Worm (Caenorhabditis elegans) whole organism, L2 larva: ENCODE measurements around the gene fbxb-59.

Experiments
- C34F6.9 ChIP-seq: fragments of 150-350 bp; optimal IDR thresholded peaks from 2 replicates; lab custom pipeline; 2014; ENCODE audit warnings: missing biosample characterization, missing genetic modification characterization
- R02D3.7 ChIP-seq: fragments of 150-350 bp; optimal IDR thresholded peaks from 2 replicates; lab custom pipeline; 2014; ENCODE audit warnings: missing biosample characterization, missing genetic modification characterization
- Y55F3AM.14 ChIP-seq: fragments of 200-800 bp; sonication (Bioruptor generic); optimal IDR thresholded peaks from 2 replicates; lab custom pipeline; 2018; ENCODE audit warnings: mild to moderate bottlenecking, missing genetic modification characterization, missing compliant biosample characterization
- ZK546.5 ChIP-seq: sonication (generic microtip); optimal IDR thresholded peaks from 2 replicates; lab custom pipeline; 2017; ENCODE audit warnings: missing biosample characterization, missing genetic modification characterization
- alr-1 ChIP-seq: fragments of 150-350 bp; optimal IDR thresholded peaks from 2 replicates; lab custom pipeline; 2014; ENCODE audit warnings: missing biosample characterization, missing genetic modification characterization
- aly-2 ChIP-seq: fragments of 150-350 bp; optimal IDR thresholded peaks from 2 replicates; lab custom pipeline; 2014; ENCODE audit warnings: missing biosample characterization, missing genetic modification characterization
- ama-1 ChIP-seq: fragments of 150-350 bp; optimal IDR thresholded peaks from 2 replicates; lab custom pipeline; 2018; ENCODE audit warnings: inconsistent platforms
- ceh-16 ChIP-seq: fragments of 150-350 bp; optimal IDR thresholded peaks from 2 replicates; lab custom pipeline; 2014; ENCODE audit warnings: missing biosample characterization, missing genetic modification characterization
- ceh-82 ChIP-seq: fragments of 150-350 bp; optimal IDR thresholded peaks from 2 replicates; lab custom pipeline; 2014; ENCODE audit warnings: missing biosample characterization, missing genetic modification characterization
- crh-2 ChIP-seq: sonication (generic microtip); optimal IDR thresholded peaks from 2 replicates; lab custom pipeline; 2017; ENCODE audit warnings: missing biosample characterization, missing genetic modification characterization
- elt-1 ChIP-seq: fragments of 150-350 bp; optimal IDR thresholded peaks from 2 replicates; lab custom pipeline; 2014; ENCODE audit warnings: missing biosample characterization, missing genetic modification characterization
- elt-3 ChIP-seq: sonication (generic microtip); optimal IDR thresholded peaks from 2 replicates; lab custom pipeline; 2017; ENCODE audit warnings: missing biosample characterization, missing genetic modification characterization
- fos-1 ChIP-seq: fragments of 150-350 bp; optimal IDR thresholded peaks from 2 replicates; lab custom pipeline; 2014; ENCODE audit warnings: missing biosample characterization, missing genetic modification characterization
- gmeb-1 ChIP-seq: fragments of 150-350 bp; optimal IDR thresholded peaks from 2 replicates; lab custom pipeline; 2014; ENCODE audit warnings: missing biosample characterization, missing genetic modification characterization
- lin-11 ChIP-seq: fragments of 150-350 bp; sonication (generic microtip); optimal IDR thresholded peaks from 2 replicates; lab custom pipeline; 2014; ENCODE audit warnings: missing biosample characterization, missing genetic modification characterization, inconsistent platforms, mixed read lengths
- lin-13 ChIP-seq: fragments of 150-350 bp; optimal IDR thresholded peaks from 2 replicates; lab custom pipeline; 2014; ENCODE audit warnings: missing biosample characterization, missing genetic modification reagents, missing genetic modification characterization
- mbf-1 ChIP-seq: sonication (generic microtip); optimal IDR thresholded peaks from 2 replicates; lab custom pipeline; 2017; ENCODE audit warnings: missing biosample characterization, missing genetic modification characterization
- mdl-1 ChIP-seq, 2 experiments: fragments of 150-350 bp in 1 of 2; sonication (generic microtip) in 1 of 2; optimal IDR thresholded peaks; 2 replicates each; lab custom pipeline; 2017; ENCODE audit warnings: missing biosample characterization in 2 of 2, missing genetic modification characterization in 2 of 2
- nhr-10 ChIP-seq: sonication (generic microtip); optimal IDR thresholded peaks from 2 replicates; lab custom pipeline; 2017; ENCODE audit warnings: missing biosample characterization, missing genetic modification characterization
- nhr-11 ChIP-seq: fragments of 150-350 bp; optimal IDR thresholded peaks from 2 replicates; lab custom pipeline; 2014; ENCODE audit warnings: missing biosample characterization, missing genetic modification characterization
- nhr-12 ChIP-seq: fragments of 150-350 bp; optimal IDR thresholded peaks from 2 replicates; lab custom pipeline; 2014; ENCODE audit warnings: missing biosample characterization, missing genetic modification characterization
- nhr-129 ChIP-seq: fragments of 150-350 bp; optimal IDR thresholded peaks from 2 replicates; lab custom pipeline; 2014; ENCODE audit warnings: missing biosample characterization, missing genetic modification characterization
- nhr-23 ChIP-seq: fragments of 150-350 bp; optimal IDR thresholded peaks from 2 replicates; lab custom pipeline; 2014; ENCODE audit warnings: missing biosample characterization, missing genetic modification reagents, missing genetic modification characterization
- nhr-25 ChIP-seq: fragments of 150-350 bp; sonication (generic microtip); optimal IDR thresholded peaks from 3 replicates; lab custom pipeline; 2014; ENCODE audit warnings: missing biosample characterization, missing genetic modification characterization
- nhr-6 ChIP-seq: fragments of 150-350 bp; optimal IDR thresholded peaks from 2 replicates; lab custom pipeline; 2014; ENCODE audit warnings: missing biosample characterization, missing genetic modification characterization
- nhr-77 ChIP-seq: fragments of 150-350 bp; optimal IDR thresholded peaks from 2 replicates; lab custom pipeline; 2014; ENCODE audit warnings: missing biosample characterization, missing genetic modification characterization
- peb-1 ChIP-seq: fragments of 150-350 bp; optimal IDR thresholded peaks from 2 replicates; lab custom pipeline; 2014; ENCODE audit warnings: missing biosample characterization, missing genetic modification characterization
- skn-1 ChIP-seq: sonication (generic microtip); optimal IDR thresholded peaks from 2 replicates; lab custom pipeline; 2017; ENCODE audit warnings: missing biosample characterization, missing genetic modification characterization
- sma-9 ChIP-seq, 2 experiments: fragments of 150-350 bp in 1 of 2; sonication (generic microtip) in 1 of 2; optimal IDR thresholded peaks; 2 replicates each; lab custom pipeline; 2014 to 2016; ENCODE audit warnings: missing genetic modification characterization in 2 of 2, mild to moderate bottlenecking in 1 of 2, missing biosample characterization in 1 of 2, missing compliant biosample characterization in 1 of 2, missing genetic modification reagents in 1 of 2, moderate library complexity in 1 of 2
- unc-39 ChIP-seq: fragments of 150-350 bp; optimal IDR thresholded peaks from 2 replicates; lab custom pipeline; 2014; ENCODE audit warnings: missing biosample characterization, missing genetic modification characterization
- unc-62 ChIP-seq: fragments of 150-350 bp; optimal IDR thresholded peaks from 2 replicates; lab custom pipeline; 2014; ENCODE audit warnings: missing biosample characterization, missing genetic modification reagents, missing genetic modification characterization
- zag-1 ChIP-seq: fragments of 150-350 bp; optimal IDR thresholded peaks from 2 replicates; lab custom pipeline; 2014; ENCODE audit warnings: missing biosample characterization, missing genetic modification characterization
- ztf-1 ChIP-seq: fragments of 200-800 bp; sonication (Bioruptor generic); conservative IDR thresholded peaks from 2 replicates; pipeline ENCODE4 v1.3.6; 2022; ENCODE audit warnings: missing genetic modification characterization, missing compliant biosample characterization

fbxb-59 gene

DNA sequence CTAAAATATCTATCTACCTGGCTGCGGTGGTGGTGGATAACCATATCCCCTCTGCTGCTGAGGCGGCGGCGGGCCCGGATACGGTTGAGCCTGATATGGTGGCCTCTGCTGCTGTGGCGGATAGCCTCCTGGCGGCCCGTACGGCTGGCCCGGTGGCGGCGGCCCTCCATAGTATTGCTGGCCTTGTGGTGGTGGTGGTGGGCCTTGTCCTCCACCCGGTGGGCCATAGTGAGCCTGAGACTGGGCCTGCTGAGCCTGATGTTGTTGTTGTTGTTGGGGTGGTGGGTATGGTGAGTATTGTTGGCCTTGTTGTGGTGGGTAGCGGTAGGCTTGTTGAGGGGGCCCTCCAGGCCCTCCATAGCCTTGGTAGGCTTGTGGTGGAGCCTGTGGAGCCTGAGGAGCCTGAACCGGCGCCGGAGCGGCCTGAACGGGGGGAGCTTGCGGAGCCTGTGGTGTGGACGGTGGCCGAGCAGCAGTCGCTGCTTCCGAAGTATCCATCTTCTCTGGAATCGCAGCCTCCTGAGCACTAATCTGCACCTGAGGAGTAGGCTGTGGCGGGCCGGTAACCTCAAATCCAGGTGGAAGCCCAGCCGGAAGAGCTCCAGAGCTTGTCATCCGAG, 35.4 kb upstream of the fbxb-59 start:
- TF ChIP-seq skn-1 (tag; lab: Kevin White, UChicago) (no peak), nhr-23 (tag; lab: Kevin White, UChicago) (no peak), zag-1 (tag; lab: Kevin White, UChicago) (no peak), lin-11 (tag; lab: Kevin White, UChicago) (no peak), alr-1 (tag; lab: Kevin White, UChicago) (no peak), ceh-82 (tag; lab: Kevin White, UChicago) (no peak), mdl-1 (tag; optimal IDR thresholded peaks at IDR 0.05; lab: Kevin White, UChicago) (no peak), mbf-1 (no peak)

ce11 chrV:20237429-20237828, 31.4 kb upstream of the fbxb-59 start, which contains the start of gene sld-5:
Gene sld-5 (minus strand): TSS chrV:20237745.
- TF ChIP-seq R02D3.7 (tag; lab: Kevin White, UChicago), result no peak
- no peak for TF ChIP-seq elt-3 (tag; lab: Kevin White, UChicago)
- TF ChIP-seq mbf-1, result no peak
- no peak for TF ChIP-seq alr-1 (tag; lab: Kevin White, UChicago)
- TF ChIP-seq, all 48 proteins: peak for 0

DNA sequence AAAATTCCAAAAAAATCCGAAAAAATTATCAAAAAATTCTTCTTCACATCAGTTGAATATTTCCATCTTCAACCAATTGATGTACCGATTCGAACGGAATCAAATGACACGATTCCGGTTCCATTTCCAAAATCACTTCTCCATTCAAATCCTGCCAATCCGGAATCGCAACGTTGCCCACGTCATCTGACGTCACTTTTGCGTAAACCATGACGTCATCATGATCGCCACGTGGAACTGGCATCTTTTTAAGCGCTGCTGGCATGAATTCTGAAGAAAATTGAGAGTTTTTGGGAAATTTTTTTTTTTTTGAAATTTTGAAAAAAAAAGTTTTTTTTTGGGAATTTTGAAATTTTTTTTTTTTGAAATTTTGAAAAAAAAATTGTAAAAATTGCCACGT, 29.2 kb upstream of the fbxb-59 start:
- TF ChIP-seq aly-2 (tag; lab: Kevin White, UChicago) (no peak), nhr-6 (no peak), skn-1 (tag; lab: Kevin White, UChicago) (no peak), elt-1 (no peak), zag-1 (tag; lab: Kevin White, UChicago) (no peak), crh-2 (tag; lab: Kevin White, UChicago) (no peak), ama-1 (lab: Kevin White, UChicago) (no peak), nhr-77 (tag; lab: Kevin White, UChicago) (no peak), nhr-129 (tag; lab: Kevin White, UChicago) (no peak), ceh-16 (no peak), alr-1 (tag; lab: Kevin White, UChicago) (no peak), gmeb-1 (tag; lab: Kevin White, UChicago) (no peak), peb-1 (tag; lab: Kevin White, UChicago) (no peak), nhr-10 (no peak), nhr-25 (tag; lab: Kevin White, UChicago) (no peak), unc-39 (tag; lab: Kevin White, UChicago) (no peak)

ce11 chrV:20234439-20234838, 28.5 kb upstream of the fbxb-59 start:
- no peak for TF ChIP-seq aly-2 (tag; lab: Kevin White, UChicago)
- TF ChIP-seq elt-3 (tag; lab: Kevin White, UChicago), result no peak
- no peak for TF ChIP-seq unc-62
- no peak for TF ChIP-seq gmeb-1 (tag; lab: Kevin White, UChicago)
- TF ChIP-seq C34F6.9, result no peak
- no peak for TF ChIP-seq nhr-12 (tag; lab: Kevin White, UChicago)
- TF ChIP-seq sma-9 (GFP tag; optimal IDR thresholded peaks at IDR 0.05; lab: Kevin White, UChicago), result no peak
- TF ChIP-seq sma-9 (tag; optimal IDR thresholded peaks at IDR 0.05; lab: Kevin White, UChicago), result no peak

- TF ChIP-seq R02D3.7 (tag; lab: Kevin White, UChicago), result no peak
- TF ChIP-seq nhr-11 (tag; lab: Kevin White, UChicago), result no peak
- no peak for TF ChIP-seq mbf-1
- no peak for TF ChIP-seq ztf-1 (GFP tag; lab: Robert Waterston, UW)
- no peak for TF ChIP-seq lin-13
- TF ChIP-seq Y55F3AM.14 (GFP tag; lab: Kevin White, UChicago), result no peak
- no peak for TF ChIP-seq ama-1 (lab: Kevin White, UChicago)
- TF ChIP-seq ZK546.5 (tag; lab: Kevin White, UChicago), result no peak
- TF ChIP-seq aly-2 (tag; lab: Kevin White, UChicago), result no peak
Measured at ce11 chrV:20233743-20234142, 27.8 kb upstream of the fbxb-59 start, which contains the start of gene Y113G7B.15. Gene Y113G7B.15 (minus strand): TSS chrV:20233843.

- TF ChIP-seq fos-1 (tag; lab: Kevin White, UChicago) (peak; percentile 61), ama-1 (lab: Kevin White, UChicago) (no peak)
Measured at ce11 chrV:20225312-20225711, 19.3 kb upstream of the fbxb-59 start.
